Fruit fly (Drosophila melanogaster): Measurements from ENCODE around the gene hiw.

Gene hiw

dm6 chrX:15043700-15044225 lies 19.5 kb downstream of the hiw start, which contains the start of gene CG5541 (continued):
- TF ChIP-seq lov (optimal IDR thresholded peaks at IDR 0.05) (no peak), lov (GFP tag; IDR thresholded peaks at IDR 0.05) (no peak), CG6791 (GFP tag; IDR thresholded peaks at IDR 0.05; ENCODE audit: partially characterized antibody) (no peak), Sox100B (GFP tag; optimal IDR thresholded peaks at IDR 0.05) (peak; percentile 17), jing (GFP tag; optimal IDR thresholded peaks at IDR 0.05) (no peak), Hmr (GFP tag; optimal IDR thresholded peaks at IDR 0.05) (peak; percentile 33), Dad (GFP tag; optimal IDR thresholded peaks at IDR 0.05) (no peak), grn (GFP tag; optimal IDR thresholded peaks at IDR 0.05) (no peak), CG12659 (GFP tag; optimal IDR thresholded peaks at IDR 0.05) (peak; percentile 32), CG10543 (GFP tag; optimal IDR thresholded peaks at IDR 0.05) (peak; percentile 82), CG34376 (GFP tag; optimal IDR thresholded peaks at IDR 0.05) (peak; percentile 67), repo (GFP tag; optimal IDR thresholded peaks at IDR 0.05) (no peak), al (GFP tag; IDR thresholded peaks at IDR 0.05) (0 out of 2 replicates have a peak, but pooled peaks have one; percentile 17), slbo (GFP tag; IDR thresholded peaks at IDR 0.05) (0 out of 2 replicates have a peak, but pooled peaks have one; percentile 4), ro (GFP tag; IDR thresholded peaks at IDR 0.05) (no peak), Hmx (GFP tag; optimal IDR thresholded peaks at IDR 0.05) (no peak), jigr1 (GFP tag; IDR thresholded peaks at IDR 0.05) (no peak), unpg (GFP tag; optimal IDR thresholded peaks at IDR 0.05) (no peak), Meics (GFP tag; optimal IDR thresholded peaks at IDR 0.05) (peak; percentile 47), Hey (tag; optimal IDR thresholded peaks at IDR 0.05) (no peak), caup (GFP tag; optimal IDR thresholded peaks at IDR 0.05; ENCODE audit: severe bottlenecking) (no peak), Kr (GFP tag; optimal IDR thresholded peaks at IDR 0.05) (no peak), CG3407 (GFP tag; optimal IDR thresholded peaks at IDR 0.05) (no peak), CG17829 (tag; optimal IDR thresholded peaks at IDR 0.05) (no peak), gro (GFP tag; optimal IDR thresholded peaks at IDR 0.05) (peak; percentile 30), Myb (GFP tag; optimal IDR thresholded peaks at IDR 0.05) (no peak), CG32767 (GFP tag; IDR thresholded peaks at IDR 0.05) (no peak), CG17385 (GFP tag; optimal IDR thresholded peaks at IDR 0.05) (no peak), CG2678 (tag; optimal IDR thresholded peaks at IDR 0.05) (peak; percentile 32), CG7271 (tag; optimal IDR thresholded peaks at IDR 0.05) (no peak), pb (GFP tag; optimal IDR thresholded peaks at IDR 0.05) (no peak), grau (tag; optimal IDR thresholded peaks at IDR 0.05) (peak; percentile 39), Lpt (GFP tag; optimal IDR thresholded peaks at IDR 0.05) (no peak), bsh (GFP tag; optimal IDR thresholded peaks at IDR 0.05) (peak in 1 of 2 experiments; percentile 18), Dref (GFP tag; IDR thresholded peaks at IDR 0.05) (no peak), Oli (tag; optimal IDR thresholded peaks at IDR 0.05) (no peak), Dip3 (GFP tag; optimal IDR thresholded peaks at IDR 0.05) (no peak), prd (optimal IDR thresholded peaks at IDR 0.05) (peak in 1 of 2 experiments; percentile 36), prd (GFP tag; IDR thresholded peaks at IDR 0.05) (no peak), Dp (GFP tag; optimal IDR thresholded peaks at IDR 0.05) (no peak), CG18619 (GFP tag; optimal IDR thresholded peaks at IDR 0.05) (peak; percentile 25), corto (GFP tag; optimal IDR thresholded peaks at IDR 0.05) (no peak), da (GFP tag; optimal IDR thresholded peaks at IDR 0.05) (no peak), CG15601 (tag; optimal IDR thresholded peaks at IDR 0.05) (no peak), Max (GFP tag; optimal IDR thresholded peaks at IDR 0.05) (no peak), gcm (GFP tag; optimal IDR thresholded peaks at IDR 0.05) (no peak), trh (GFP tag; optimal IDR thresholded peaks at IDR 0.05) (no peak), hth (optimal IDR thresholded peaks at IDR 0.05) (no peak), CG34422 (GFP tag; IDR thresholded peaks at IDR 0.05) (peak; percentile 52; the same call in 1 of the 3 replicates), nerfin-1 (tag; optimal IDR thresholded peaks at IDR 0.05) (no peak), toy (GFP tag; IDR thresholded peaks at IDR 0.05) (no peak)
